Worm (Caenorhabditis elegans) whole organism, young adult: ENCODE results near the gene smg-3.

Experiments
- B0019.2 ChIP-seq: fragments of 200-800 bp; sonication (Bioruptor generic); conservative IDR thresholded peaks from 2 replicates; pipeline ENCODE4 v1.3.6; 2022; ENCODE audit warnings: missing genetic modification reagents, missing genetic modification characterization, missing compliant biosample characterization
- B0336.3 ChIP-seq: fragments of 200-800 bp; sonication (Bioruptor generic); IDR thresholded peaks from 2 replicates; pipeline ENCODE4 v1.3.6; 2022; ENCODE audit warnings: missing genetic modification characterization, missing compliant biosample characterization
- C17E4.6 ChIP-seq: fragments of 200-800 bp; sonication (Bioruptor generic); IDR thresholded peaks from 2 replicates; pipeline ENCODE4 v1.3.6; 2022; ENCODE audit warnings: missing genetic modification reagents, missing genetic modification characterization, missing compliant biosample characterization
- D2030.7 ChIP-seq: fragments of 200-800 bp; sonication (Bioruptor generic); IDR thresholded peaks from 2 replicates; pipeline ENCODE4 v1.3.6; 2022; ENCODE audit warnings: missing genetic modification reagents, missing genetic modification characterization, missing compliant biosample characterization
- F10E7.11 ChIP-seq: sonication (generic microtip); optimal IDR thresholded peaks from 2 replicates; lab custom pipeline; 2017; ENCODE audit warnings: mild to moderate bottlenecking, missing genetic modification characterization, moderate library complexity, missing compliant biosample characterization
- F49E8.2 ChIP-seq: sonication (generic microtip); optimal IDR thresholded peaks from 3 replicates; lab custom pipeline; 2017; ENCODE audit warnings: missing genetic modification characterization, mild to moderate bottlenecking, missing compliant biosample characterization, antibody characterized with exemption, moderate library complexity; ENCODE audit not compliant: insufficient read depth
- F52B5.7 ChIP-seq: sonication (generic microtip); optimal IDR thresholded peaks from 2 replicates; lab custom pipeline; 2016; ENCODE audit warnings: mild to moderate bottlenecking, missing genetic modification characterization, missing compliant biosample characterization
- F55B11.4 ChIP-seq: sonication (generic microtip); optimal IDR thresholded peaks from 2 replicates; lab custom pipeline; 2016; ENCODE audit warnings: missing compliant biosample characterization, missing genetic modification characterization, borderline replicate concordance; ENCODE audit not compliant: insufficient read depth
- Y53F4B.3 ChIP-seq: fragments of 200-800 bp; sonication (Bioruptor generic); IDR thresholded peaks from 2 replicates; pipeline ENCODE4 v1.3.6; 2022; ENCODE audit warnings: missing genetic modification reagents, missing genetic modification characterization, missing compliant biosample characterization
- Y53G8AR.9 ChIP-seq: fragments of 200-800 bp; sonication (Bioruptor generic); conservative IDR thresholded peaks from 2 replicates; pipeline ENCODE4 v1.3.6; 2022; ENCODE audit warnings: missing genetic modification reagents, missing genetic modification characterization, missing compliant biosample characterization
- Y79H2A.3 ChIP-seq: fragments of 200-800 bp; sonication (Bioruptor generic); conservative IDR thresholded peaks from 2 replicates; pipeline ENCODE4 v1.3.6; 2022; ENCODE audit warnings: missing genetic modification reagents, missing genetic modification characterization, missing compliant biosample characterization
- ama-1 ChIP-seq, 3 experiments: fragments of 150-350 bp in 1 of 3; sonication (generic microtip) in 2 of 3; optimal IDR thresholded peaks; 2 replicates each; lab custom pipeline; 2014 to 2018; ENCODE audit warnings: missing biosample characterization in 2 of 3, missing genetic modification characterization in 2 of 3, missing genetic modification reagents in 2 of 3
- attf-5 ChIP-seq: fragments of 200-800 bp; sonication (Bioruptor generic); optimal IDR thresholded peaks from 2 replicates; lab custom pipeline; 2018; ENCODE audit warnings: mild to moderate bottlenecking, missing genetic modification characterization, missing compliant biosample characterization
- ceh-100 ChIP-seq: fragments of 200-800 bp; sonication (Bioruptor generic); IDR thresholded peaks from 2 replicates; pipeline ENCODE4 v1.3.6; 2022; ENCODE audit warnings: missing genetic modification reagents, missing genetic modification characterization, missing compliant biosample characterization
- ceh-27 ChIP-seq: fragments of 200-800 bp; sonication (Bioruptor generic); optimal IDR thresholded peaks from 2 replicates; lab custom pipeline; 2018; ENCODE audit warnings: mild to moderate bottlenecking, missing genetic modification characterization, moderate library complexity, missing compliant biosample characterization
- chd-7 ChIP-seq: sonication (generic microtip); optimal IDR thresholded peaks from 2 replicates; lab custom pipeline; 2016; ENCODE audit warnings: mild to moderate bottlenecking, missing genetic modification characterization, moderate library complexity, missing compliant biosample characterization
- die-1 ChIP-seq: sonication (generic microtip); optimal IDR thresholded peaks from 2 replicates; lab custom pipeline; 2016; ENCODE audit warnings: missing genotype, mild to moderate bottlenecking, missing genetic modification characterization, missing compliant biosample characterization
- efl-1 ChIP-seq: fragments of 150-350 bp; optimal IDR thresholded peaks from 2 replicates; lab custom pipeline; 2014; ENCODE audit warnings: missing biosample characterization, missing genetic modification reagents, missing genetic modification characterization
- egl-44 ChIP-seq: fragments of 200-800 bp; sonication (Bioruptor generic); IDR thresholded peaks from 2 replicates; pipeline ENCODE4 v1.3.6; 2022; ENCODE audit warnings: missing genetic modification reagents, missing genetic modification characterization, missing compliant biosample characterization
- ets-4 ChIP-seq: fragments of 200-800 bp; sonication (Bioruptor generic); optimal IDR thresholded peaks from 2 replicates; lab custom pipeline; 2018; ENCODE audit warnings: mild to moderate bottlenecking, missing genetic modification characterization, missing compliant biosample characterization
- him-1 ChIP-seq: sonication (generic microtip); optimal IDR thresholded peaks from 2 replicates; lab custom pipeline; 2016; ENCODE audit warnings: missing genotype, missing genetic modification reagents, missing genetic modification characterization, missing compliant biosample characterization
- hmg-1.2 ChIP-seq: fragments of 200-800 bp; sonication (Bioruptor generic); IDR thresholded peaks from 2 replicates; pipeline ENCODE4 v1.3.6; 2022; ENCODE audit warnings: missing genetic modification reagents, missing genetic modification characterization, missing compliant biosample characterization
- hsf-1 ChIP-seq: fragments of 200-800 bp; sonication (Bioruptor generic); IDR thresholded peaks from 2 replicates; pipeline ENCODE4 v1.3.6; 2022; ENCODE audit warnings: missing genetic modification reagents, missing genetic modification characterization, missing compliant biosample characterization
- lin-26 ChIP-seq: fragments of 200-800 bp; sonication (Bioruptor generic); IDR thresholded peaks from 2 replicates; pipeline ENCODE4 v1.3.6; 2022; ENCODE audit warnings: missing genetic modification reagents, missing genetic modification characterization, missing compliant biosample characterization
- lin-35 ChIP-seq, 3 experiments: fragments of 150-350 bp in 2 of 3; sonication (generic microtip) in 1 of 3; optimal IDR thresholded peaks; 2 replicates each; lab custom pipeline; 2014 to 2018; ENCODE audit warnings: missing biosample characterization in 3 of 3, missing genetic modification characterization in 3 of 3, missing genetic modification reagents in 3 of 3
- lin-40 ChIP-seq: sonication (generic microtip); optimal IDR thresholded peaks from 2 replicates; lab custom pipeline; 2016; ENCODE audit warnings: missing genetic modification characterization, mild to moderate bottlenecking, missing compliant biosample characterization, missing genotype, missing genetic modification reagents
- lir-1 ChIP-seq: fragments of 200-800 bp; sonication (Bioruptor generic); conservative IDR thresholded peaks from 2 replicates; pipeline ENCODE4 v1.3.6; 2022; ENCODE audit warnings: missing genetic modification reagents, missing genetic modification characterization, missing compliant biosample characterization
- lsl-1 ChIP-seq: fragments of 200-800 bp; sonication (Bioruptor generic); optimal IDR thresholded peaks from 2 replicates; lab custom pipeline; 2018; ENCODE audit warnings: mild to moderate bottlenecking, missing genetic modification characterization, moderate library complexity, missing compliant biosample characterization
- madf-6 ChIP-seq: fragments of 200-800 bp; sonication (Bioruptor generic); IDR thresholded peaks from 2 replicates; pipeline ENCODE4 v1.3.6; 2022; ENCODE audit warnings: missing genetic modification reagents, missing genetic modification characterization, missing compliant biosample characterization
- madf-8 ChIP-seq: fragments of 200-800 bp; sonication (Bioruptor generic); conservative IDR thresholded peaks from 2 replicates; pipeline ENCODE4 v1.3.6; 2022; ENCODE audit warnings: missing genetic modification reagents, missing genetic modification characterization, missing compliant biosample characterization
- mxl-1 ChIP-seq: sonication (generic microtip); optimal IDR thresholded peaks from 2 replicates; lab custom pipeline; 2016; ENCODE audit warnings: missing genetic modification characterization, missing compliant biosample characterization
- nfyb-1 ChIP-seq: fragments of 200-800 bp; sonication (Bioruptor generic); IDR thresholded peaks from 2 replicates; pipeline ENCODE4 v1.3.6; 2022; ENCODE audit warnings: missing genetic modification reagents, missing genetic modification characterization, missing compliant biosample characterization
- nhr-90 ChIP-seq: sonication (generic microtip); optimal IDR thresholded peaks from 2 replicates; lab custom pipeline; 2016; ENCODE audit warnings: missing genotype, mild to moderate bottlenecking, missing genetic modification characterization, missing compliant biosample characterization
- pbrm-1 ChIP-seq: fragments of 200-800 bp; sonication (Bioruptor generic); IDR thresholded peaks from 2 replicates; pipeline ENCODE4 v1.3.6; 2022; ENCODE audit warnings: missing genetic modification reagents, missing genetic modification characterization, missing compliant biosample characterization
- pha-4 ChIP-seq: fragments of 150-350 bp; sonication (generic microtip); optimal IDR thresholded peaks from 2 replicates; lab custom pipeline; 2014; ENCODE audit warnings: missing biosample characterization, missing genetic modification reagents, missing genetic modification characterization
- rcor-1 ChIP-seq: fragments of 200-800 bp; sonication (Bioruptor generic); IDR thresholded peaks from 2 replicates; pipeline ENCODE4 v1.3.6; 2022; ENCODE audit warnings: missing genetic modification reagents, missing genetic modification characterization, missing compliant biosample characterization
- rpc-1 ChIP-seq, 2 experiments: fragments of 150-350 bp in 1 of 2; sonication (generic microtip) in 1 of 2; optimal IDR thresholded peaks; 2 replicates each; lab custom pipeline; 2014 to 2018; ENCODE audit warnings: missing biosample characterization in 1 of 2, missing genetic modification characterization in 1 of 2, missing genetic modification reagents in 1 of 2, missing genotype in 1 of 2
- sea-2 ChIP-seq: fragments of 200-800 bp; sonication (Bioruptor generic); IDR thresholded peaks from 2 replicates; pipeline ENCODE4 v1.3.6; 2022; ENCODE audit warnings: missing genetic modification characterization, missing compliant biosample characterization
- snpc-1.1 ChIP-seq: sonication (generic microtip); optimal IDR thresholded peaks from 2 replicates; lab custom pipeline; 2017; ENCODE audit warnings: missing genetic modification characterization, mild to moderate bottlenecking, missing compliant biosample characterization, antibody characterized with exemption, moderate library complexity, missing genotype, missing genetic modification reagents; ENCODE audit not compliant: insufficient read depth
- snpc-3.4 ChIP-seq: sonication (generic microtip); optimal IDR thresholded peaks from 2 replicates; lab custom pipeline; 2017; ENCODE audit warnings: missing genetic modification characterization, mild to moderate bottlenecking, missing compliant biosample characterization, antibody characterized with exemption, moderate library complexity, missing genotype, missing genetic modification reagents
- snpc-4 ChIP-seq, 5 experiments: fragments of 150-350 bp in 1 of 5; sonication (generic microtip) in 4 of 5; optimal IDR thresholded peaks; 2 replicates each; lab custom pipeline; 2014 to 2018; ENCODE audit warnings: missing genetic modification characterization in 5 of 5, missing biosample characterization in 3 of 5, antibody characterized with exemption in 2 of 5, mild to moderate bottlenecking in 2 of 5, missing compliant biosample characterization in 2 of 5, missing genotype in 2 of 5, moderate library complexity in 2 of 5, missing genetic modification reagents in 1 of 5
- somi-1 ChIP-seq: fragments of 200-800 bp; sonication (Bioruptor generic); optimal IDR thresholded peaks from 2 replicates; lab custom pipeline; 2018; ENCODE audit warnings: mild to moderate bottlenecking, missing genetic modification characterization, missing compliant biosample characterization
- tlf-1 ChIP-seq: fragments of 200-800 bp; sonication (Bioruptor generic); optimal IDR thresholded peaks from 2 replicates; lab custom pipeline; 2018; ENCODE audit warnings: mild to moderate bottlenecking, missing genetic modification characterization, missing compliant biosample characterization
- xnd-1 ChIP-seq: sonication (generic microtip); optimal IDR thresholded peaks from 2 replicates; lab custom pipeline; 2016; ENCODE audit warnings: missing genotype, missing genetic modification reagents, missing genetic modification characterization, missing compliant biosample characterization
- ztf-18 ChIP-seq: sonication (generic microtip); optimal IDR thresholded peaks from 2 replicates; lab custom pipeline; 2016; ENCODE audit warnings: missing genotype, mild to moderate bottlenecking, missing genetic modification characterization, missing compliant biosample characterization

The smg-3 gene

DNA sequence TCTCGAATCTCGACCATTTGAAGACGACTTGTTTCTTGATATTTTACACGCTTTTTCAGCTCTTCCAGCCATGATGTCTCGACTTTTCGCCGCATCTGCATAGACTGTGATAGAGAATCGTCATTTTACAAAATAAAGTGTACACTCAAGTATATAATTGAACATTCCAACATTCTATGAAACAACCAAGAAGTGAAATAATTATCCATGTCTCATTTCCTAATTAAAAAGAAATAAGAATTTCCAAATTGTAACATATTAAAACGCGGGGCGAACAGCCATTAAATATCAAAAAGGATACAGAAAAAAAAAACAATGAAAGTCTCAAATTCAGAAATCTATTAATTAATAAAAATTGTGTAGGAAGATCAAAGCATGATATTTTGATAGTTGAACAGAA, at the start of gene smg-3:
Gene smg-3, minus strand, starts transcription at position 101 of the 400 bp plus-strand sequence.
- TF ChIP-seq lin-40 (tag; lab: Kevin White, UChicago) (no peak), ets-4 (GFP tag; lab: Kevin White, UChicago) (no peak), B0019.2 (GFP tag; lab: Robert Waterston, UW) (no peak), sea-2 (no peak), madf-6 (GFP tag; lab: Robert Waterston, UW) (no peak), ceh-27 (GFP tag; lab: Kevin White, UChicago) (no peak), B0336.3 (GFP tag; lab: Robert Waterston, UW) (no peak), ceh-100 (GFP tag; lab: Robert Waterston, UW) (no peak), C17E4.6 (no peak), nhr-90 (tag; lab: Kevin White, UChicago) (no peak), ama-1 (optimal IDR thresholded peaks at IDR 0.05; lab: Kevin White, UChicago) (no peak), ama-1 (GFP tag; optimal IDR thresholded peaks at IDR 0.05; lab: Kevin White, UChicago) (peak in 1 of 2 experiments; percentile 48), pha-4 (no peak), F10E7.11 (no peak), F52B5.7 (tag; lab: Kevin White, UChicago) (no peak), chd-7 (tag; lab: Kevin White, UChicago) (no peak), snpc-4 (GFP tag; optimal IDR thresholded peaks at IDR 0.05; lab: Kevin White, UChicago) (no peak), snpc-4 (tag; optimal IDR thresholded peaks at IDR 0.05; lab: Kevin White, UChicago) (peak in 1 of 4 experiments; percentile 65), tlf-1 (no peak), nfyb-1 (GFP tag; lab: Robert Waterston, UW) (no peak), lsl-1 (no peak), egl-44 (no peak), snpc-3.4 (peak; percentile 15), F49E8.2 (tag; lab: Kevin White, UChicago) (no peak), efl-1 (GFP tag; lab: Kevin White, UChicago) (no peak), pbrm-1 (GFP tag; lab: Robert Waterston, UW) (peak; percentile 31; the same call in 1 of the 2 replicates), hsf-1 (GFP tag; lab: Robert Waterston, UW) (0 out of 2 replicates have a peak, but pooled peaks have one; percentile 6), snpc-1.1 (no peak), xnd-1 (tag; lab: Kevin White, UChicago) (no peak), somi-1 (no peak), Y79H2A.3 (GFP tag; lab: Robert Waterston, UW) (no peak), lin-26 (GFP tag; lab: Robert Waterston, UW) (no peak), Y53F4B.3 (GFP tag; lab: Robert Waterston, UW) (no peak), him-1 (tag; lab: Kevin White, UChicago) (no peak), F55B11.4 (tag; lab: Kevin White, UChicago) (no peak), rpc-1 (optimal IDR thresholded peaks at IDR 0.05; lab: Kevin White, UChicago) (no peak), rpc-1 (tag; optimal IDR thresholded peaks at IDR 0.05; lab: Kevin White, UChicago) (no peak), lir-1 (GFP tag; lab: Robert Waterston, UW) (no peak)

ce11 chrIV:6421183-6421635, 48.3 kb upstream of the smg-3 start, which contains the start of gene puf-11:
puf-11 (plus strand) TSS chrIV:6421585.
- peak; percentile 72 for TF ChIP-seq snpc-4 (GFP tag; optimal IDR thresholded peaks at IDR 0.05; lab: Kevin White, UChicago)
- TF ChIP-seq snpc-4 (tag; optimal IDR thresholded peaks at IDR 0.05; lab: Kevin White, UChicago): peak; percentile 44 to 91 (median 88)
- peak; percentile 73 for TF ChIP-seq F49E8.2 (tag; lab: Kevin White, UChicago)
- peak; percentile 82 for TF ChIP-seq rcor-1
- 0 out of 2 replicates have a peak, but pooled peaks have one; percentile 17 for TF ChIP-seq ceh-100 (GFP tag; lab: Robert Waterston, UW)
- no peak for TF ChIP-seq mxl-1 (tag; lab: Kevin White, UChicago)
- no peak for TF ChIP-seq ztf-18 (tag; lab: Kevin White, UChicago)
- 0 out of 2 replicates have a peak, but pooled peaks have one; percentile 19 for TF ChIP-seq Y53G8AR.9 (GFP tag; lab: Robert Waterston, UW)
- peak; percentile 97 for TF ChIP-seq efl-1 (GFP tag; lab: Kevin White, UChicago)
- TF ChIP-seq attf-5 (GFP tag; lab: Kevin White, UChicago): no peak
- peak; percentile 98 for TF ChIP-seq lsl-1
- peak; percentile 83 for TF ChIP-seq hsf-1 (GFP tag; lab: Robert Waterston, UW)
- peak; percentile 67 for TF ChIP-seq hmg-1.2 (GFP tag; lab: Robert Waterston, UW)
- peak in 1 of 3 experiments; percentile 48 for TF ChIP-seq lin-35 (GFP tag; optimal IDR thresholded peaks at IDR 0.05; lab: Kevin White, UChicago)
- no peak for TF ChIP-seq die-1 (tag; lab: Kevin White, UChicago)
- TF ChIP-seq C17E4.6: peak; percentile 64
- 0 out of 2 replicates have a peak, but pooled peaks have one; percentile 19 for TF ChIP-seq lin-26 (GFP tag; lab: Robert Waterston, UW)
- peak; percentile 94 for TF ChIP-seq D2030.7 (GFP tag; lab: Robert Waterston, UW)
- peak; percentile 95 for TF ChIP-seq madf-8 (GFP tag; lab: Robert Waterston, UW)
- TF ChIP-seq Y79H2A.3 (GFP tag; lab: Robert Waterston, UW): 0 out of 2 replicates have a peak, but pooled peaks have one; percentile 27
